Worm (Caenorhabditis elegans) whole organism, L3 larva: ENCODE measurements around the gene ule-3.

ENCODE experiments used
- ceh-16 ChIP-seq: sonication (generic microtip); optimal IDR thresholded peaks from 2 replicates; lab custom pipeline; 2017; ENCODE audit warnings: missing biosample characterization, missing genetic modification characterization
- egl-5 ChIP-seq: fragments of 150-350 bp; optimal IDR thresholded peaks from 2 replicates; lab custom pipeline; 2017; ENCODE audit warnings: missing biosample characterization, missing genetic modification reagents, missing genetic modification characterization, inconsistent platforms
- elt-2 ChIP-seq: sonication (generic microtip); optimal IDR thresholded peaks from 2 replicates; lab custom pipeline; 2016; ENCODE audit warnings: missing genetic modification reagents, mild to moderate bottlenecking, missing genetic modification characterization, missing compliant biosample characterization
- elt-3 ChIP-seq, 3 experiments: fragments of 150-350 bp in 1 of 3; sonication (generic microtip) in 2 of 3; optimal IDR thresholded peaks; 2 replicates in 2 of 3; 4 replicates in 1 of 3; lab custom pipeline; 2014 to 2017; ENCODE audit warnings: missing biosample characterization in 3 of 3, missing genetic modification characterization in 3 of 3
- fos-1 ChIP-seq: fragments of 150-350 bp; optimal IDR thresholded peaks from 2 replicates; lab custom pipeline; 2014; ENCODE audit warnings: missing biosample characterization, missing genetic modification characterization
- hmg-11 ChIP-seq: sonication (generic microtip); optimal IDR thresholded peaks from 2 replicates; lab custom pipeline; 2016; ENCODE audit warnings: missing genetic modification characterization, missing compliant biosample characterization
- lin-39 ChIP-seq: fragments of 150-350 bp; optimal IDR thresholded peaks from 2 replicates; lab custom pipeline; 2018; ENCODE audit warnings: missing biosample characterization, missing genetic modification reagents, missing genetic modification characterization
- lsy-12 ChIP-seq: sonication (generic microtip); optimal IDR thresholded peaks from 2 replicates; lab custom pipeline; 2016; ENCODE audit warnings: mild to moderate bottlenecking, missing genetic modification characterization, missing compliant biosample characterization
- mdl-1 ChIP-seq: fragments of 150-350 bp; optimal IDR thresholded peaks from 2 replicates; lab custom pipeline; 2014; ENCODE audit warnings: missing biosample characterization, missing genetic modification characterization
- nfya-1 ChIP-seq: sonication (generic microtip); optimal IDR thresholded peaks from 2 replicates; lab custom pipeline; 2017; ENCODE audit warnings: missing genetic modification characterization, mild to moderate bottlenecking, missing compliant biosample characterization, antibody characterized with exemption, moderate library complexity; ENCODE audit not compliant: insufficient read depth
- nhr-23 ChIP-seq: fragments of 150-350 bp; optimal IDR thresholded peaks from 2 replicates; lab custom pipeline; 2014; ENCODE audit warnings: missing biosample characterization, missing genetic modification reagents, missing genetic modification characterization
- nhr-76 ChIP-seq: fragments of 150-350 bp; sonication (generic microtip); optimal IDR thresholded peaks from 5 replicates; lab custom pipeline; 2014; ENCODE audit warnings: missing biosample characterization, missing genetic modification characterization
- pha-4 ChIP-seq: fragments of 150-350 bp; optimal IDR thresholded peaks from 2 replicates; lab custom pipeline; 2014; ENCODE audit warnings: missing biosample characterization, missing genetic modification reagents, missing genetic modification characterization
- skn-1 ChIP-seq: fragments of 150-350 bp; optimal IDR thresholded peaks from 2 replicates; lab custom pipeline; 2014; ENCODE audit warnings: missing biosample characterization, missing genetic modification characterization
- unc-62 ChIP-seq: fragments of 150-350 bp; sonication (generic microtip); optimal IDR thresholded peaks from 4 replicates; lab custom pipeline; 2014; ENCODE audit warnings: missing biosample characterization, missing genetic modification reagents, missing genetic modification characterization

ule-3 gene

ce11 chrV:10832862-10833261 is 39.3 kb downstream of the ule-3 start:
- no peak for TF ChIP-seq elt-3 (tag; optimal IDR thresholded peaks at IDR 0.05; lab: Kevin White, UChicago)
- no peak for TF ChIP-seq pha-4 (tag; lab: Kevin White, UChicago)
- TF ChIP-seq unc-62 (GFP tag; lab: Kevin White, UChicago), result no peak

- TF ChIP-seq mdl-1, result no peak
- peak; percentile 53 for TF ChIP-seq egl-5
- TF ChIP-seq hmg-11 (tag; lab: Kevin White, UChicago), result no peak
- TF ChIP-seq nhr-76 (tag; lab: Kevin White, UChicago), result no peak
- TF ChIP-seq skn-1 (tag; lab: Kevin White, UChicago), result no peak
- TF ChIP-seq ceh-16 (tag; lab: Kevin White, UChicago), result no peak
- TF ChIP-seq nfya-1, result peak; percentile 11
- no peak for TF ChIP-seq fos-1
Measured at ce11 chrV:10834682-10835219, 41.2 kb downstream of the ule-3 start.

- peak; percentile 39 for TF ChIP-seq lin-39 (tag; lab: Kevin White, UChicago)
- no peak for TF ChIP-seq lsy-12 (tag; lab: Kevin White, UChicago)
Measured at ce11 chrV:10838204-10838603, 44.6 kb downstream of the ule-3 start.

- TF ChIP-seq elt-2 (tag; lab: Kevin White, UChicago), result no peak
- no peak for TF ChIP-seq nhr-23 (tag; lab: Kevin White, UChicago)
- TF ChIP-seq, all 47 proteins: peak for 0
Measured at ce11 chrV:10839398-10839797, 45.8 kb downstream of the ule-3 start.
